Worm (Caenorhabditis elegans) whole organism, L2 larva: ENCODE data around the gene Y71H2AR.2.

Experiments used
- alr-1 ChIP-seq: fragments of 150-350 bp; optimal IDR thresholded peaks from 2 replicates; lab custom pipeline; 2014; ENCODE audit warnings: missing biosample characterization, missing genetic modification characterization
- ceh-82 ChIP-seq: fragments of 150-350 bp; optimal IDR thresholded peaks from 2 replicates; lab custom pipeline; 2014; ENCODE audit warnings: missing biosample characterization, missing genetic modification characterization
- lin-13 ChIP-seq: fragments of 150-350 bp; optimal IDR thresholded peaks from 2 replicates; lab custom pipeline; 2014; ENCODE audit warnings: missing biosample characterization, missing genetic modification reagents, missing genetic modification characterization
- nhr-11 ChIP-seq: fragments of 150-350 bp; optimal IDR thresholded peaks from 2 replicates; lab custom pipeline; 2014; ENCODE audit warnings: missing biosample characterization, missing genetic modification characterization
- skn-1 ChIP-seq: sonication (generic microtip); optimal IDR thresholded peaks from 2 replicates; lab custom pipeline; 2017; ENCODE audit warnings: missing biosample characterization, missing genetic modification characterization
- snpc-4 ChIP-seq: fragments of 150-350 bp; optimal IDR thresholded peaks from 2 replicates; lab custom pipeline; 2014; ENCODE audit warnings: missing biosample characterization, missing genetic modification characterization

ce11 chrIII:2855929-2856328 is 15.2 kb upstream of the Y71H2AR.2 start, which contains the start of gene F56F11.4:
- TF ChIP-seq snpc-4 (tag; lab: Kevin White, UChicago), result no peak
- no peak for TF ChIP-seq nhr-11
- TF ChIP-seq skn-1 (tag; lab: Kevin White, UChicago), result no peak
- TF ChIP-seq alr-1, result no peak
- no peak for TF ChIP-seq ceh-82 (tag; lab: Kevin White, UChicago)
- no peak for TF ChIP-seq lin-13 (GFP tag; lab: Kevin White, UChicago)
